Fruit fly (Drosophila melanogaster): ENCODE results near the gene CG17097.

dm6 chr2L:10687794-10688185 is 41.6 kb downstream of the CG17097 start:
- TF ChIP-seq HLH106 (tag; optimal IDR thresholded peaks at IDR 0.05) (no peak), usp (GFP tag; optimal IDR thresholded peaks at IDR 0.05) (no peak), rgr (GFP tag; optimal IDR thresholded peaks at IDR 0.05) (no peak), Myc (optimal IDR thresholded peaks at IDR 0.05) (no peak), Dif (GFP tag; optimal IDR thresholded peaks at IDR 0.05; ENCODE audit: partially characterized antibody) (no peak), psq (GFP tag; optimal IDR thresholded peaks at IDR 0.05) (no peak)

Data from whole organism, wandering third instar larva.